Worm (Caenorhabditis elegans) whole organism, L4 larva: ENCODE data around the gene W07E11.1.
A peak's percentile ranks its signal among the peaks of the same experiment; 100 is the strongest.

Source experiments
- F10B5.3 ChIP-seq: sonication (generic microtip); optimal IDR thresholded peaks from 2 replicates; lab custom pipeline; 2016; ENCODE audit warnings: mild to moderate bottlenecking, missing genetic modification characterization, missing compliant biosample characterization
- F26F4.8 ChIP-seq: fragments of 200-800 bp; sonication (Bioruptor generic); conservative IDR thresholded peaks from 2 replicates; pipeline ENCODE4 v1.3.6; 2022; ENCODE audit warnings: missing genetic modification characterization, missing compliant biosample characterization
- R02D3.7 ChIP-seq: fragments of 150-350 bp; sonication (generic microtip); optimal IDR thresholded peaks from 3 replicates; lab custom pipeline; 2014; ENCODE audit warnings: missing biosample characterization, missing genetic modification characterization
- Y48G9A.11 ChIP-seq: fragments of 200-800 bp; sonication (Bioruptor generic); IDR thresholded peaks from 2 replicates; pipeline ENCODE4 v1.3.6; 2022; ENCODE audit warnings: missing genetic modification reagents, missing genetic modification characterization, missing compliant biosample characterization
- Y5F2A.4 ChIP-seq: fragments of 200-800 bp; sonication (Bioruptor generic); optimal IDR thresholded peaks from 2 replicates; lab custom pipeline; 2018; ENCODE audit warnings: mild to moderate bottlenecking, missing genetic modification characterization, missing compliant biosample characterization
- Y75B8A.6 ChIP-seq: fragments of 200-800 bp; sonication (Bioruptor generic); IDR thresholded peaks from 2 replicates; pipeline ENCODE4 v1.3.6; 2022; ENCODE audit warnings: missing genetic modification reagents, missing genetic modification characterization, missing compliant biosample characterization
- ZK337.2 ChIP-seq: fragments of 200-800 bp; sonication (Bioruptor generic); IDR thresholded peaks from 2 replicates; pipeline ENCODE4 v1.3.6; 2022; ENCODE audit warnings: missing genetic modification reagents, missing genetic modification characterization, missing compliant biosample characterization
- ZK546.5 ChIP-seq, 2 experiments: sonication (generic microtip); optimal IDR thresholded peaks; 2 replicates each; lab custom pipeline; 2017; ENCODE audit warnings: missing biosample characterization in 2 of 2, missing genetic modification characterization in 2 of 2
- aly-2 ChIP-seq: sonication (generic microtip); optimal IDR thresholded peaks from 2 replicates; lab custom pipeline; 2018; ENCODE audit warnings: missing biosample characterization, missing genetic modification characterization
- arid-1 ChIP-seq: fragments of 200-800 bp; sonication (Bioruptor generic); conservative IDR thresholded peaks from 2 replicates; pipeline ENCODE4 v1.3.6; 2022; ENCODE audit warnings: missing genetic modification reagents, missing genetic modification characterization, missing compliant biosample characterization
- attf-4 ChIP-seq: sonication (generic microtip); optimal IDR thresholded peaks from 3 replicates; lab custom pipeline; 2017; ENCODE audit warnings: missing biosample characterization, missing genetic modification characterization
- ceh-20 ChIP-seq: fragments of 200-800 bp; sonication (Bioruptor generic); IDR thresholded peaks from 2 replicates; pipeline ENCODE4 v1.3.6; 2022; ENCODE audit warnings: missing genetic modification reagents, missing genetic modification characterization, missing compliant biosample characterization
- ceh-44 ChIP-seq: fragments of 200-800 bp; sonication (Bioruptor generic); IDR thresholded peaks from 2 replicates; pipeline ENCODE4 v1.3.6; 2022; ENCODE audit warnings: missing genetic modification reagents, missing genetic modification characterization, missing compliant biosample characterization
- ceh-82 ChIP-seq: sonication (generic microtip); optimal IDR thresholded peaks from 2 replicates; lab custom pipeline; 2017; ENCODE audit warnings: missing biosample characterization, missing genetic modification characterization
- ctbp-1 ChIP-seq: fragments of 200-800 bp; sonication (Bioruptor generic); IDR thresholded peaks from 2 replicates; pipeline ENCODE4 v1.3.6; 2022; ENCODE audit warnings: missing genetic modification reagents, missing genetic modification characterization, missing compliant biosample characterization
- daf-12 ChIP-seq: fragments of 150-350 bp; optimal IDR thresholded peaks from 2 replicates; lab custom pipeline; 2014; ENCODE audit warnings: missing biosample characterization, missing genetic modification reagents, missing genetic modification characterization
- daf-16 ChIP-seq, 3 experiments: sonication (generic microtip); optimal IDR thresholded peaks; 2 replicates each; lab custom pipeline; 2016 to 2017; ENCODE audit warnings: missing genetic modification characterization in 3 of 3, missing genetic modification reagents in 3 of 3, mild to moderate bottlenecking in 2 of 3, missing compliant biosample characterization in 2 of 3, missing biosample characterization in 1 of 3, moderate library complexity in 1 of 3
- daf-8 ChIP-seq: fragments of 200-800 bp; sonication (Bioruptor generic); IDR thresholded peaks from 2 replicates; pipeline ENCODE4 v1.3.6; 2022; ENCODE audit warnings: missing genetic modification characterization, missing compliant biosample characterization
- dmd-6 ChIP-seq: fragments of 200-800 bp; sonication (Bioruptor generic); IDR thresholded peaks from 2 replicates; pipeline ENCODE4 v1.3.6; 2022; ENCODE audit warnings: missing genetic modification reagents, missing genetic modification characterization, missing compliant biosample characterization
- dpl-1 ChIP-seq: fragments of 150-350 bp; optimal IDR thresholded peaks from 2 replicates; lab custom pipeline; 2014; ENCODE audit warnings: missing biosample characterization, missing genetic modification reagents, missing genetic modification characterization
- fkh-10 ChIP-seq: fragments of 150-350 bp; optimal IDR thresholded peaks from 2 replicates; lab custom pipeline; 2014; ENCODE audit warnings: missing biosample characterization, missing genetic modification reagents, missing genetic modification characterization
- hmg-1.1 ChIP-seq: fragments of 200-800 bp; sonication (Bioruptor generic); IDR thresholded peaks from 2 replicates; pipeline ENCODE4 v1.3.6; 2022; ENCODE audit warnings: missing genetic modification reagents, missing genetic modification characterization, missing compliant biosample characterization
- lin-13 ChIP-seq: fragments of 150-350 bp; optimal IDR thresholded peaks from 2 replicates; lab custom pipeline; 2014; ENCODE audit warnings: missing biosample characterization, missing genetic modification reagents, missing genetic modification characterization
- lin-29 ChIP-seq: fragments of 200-800 bp; sonication (Bioruptor generic); IDR thresholded peaks from 2 replicates; pipeline ENCODE4 v1.3.6; 2022; ENCODE audit warnings: missing genetic modification reagents, missing genetic modification characterization, missing compliant biosample characterization
- lir-3 ChIP-seq: sonication (generic microtip); optimal IDR thresholded peaks from 2 replicates; lab custom pipeline; 2016; ENCODE audit warnings: mild to moderate bottlenecking, missing genetic modification characterization, missing compliant biosample characterization
- lsy-2 ChIP-seq, 2 experiments: fragments of 150-350 bp in 1 of 2; sonication (generic microtip) in 1 of 2; optimal IDR thresholded peaks; 2 replicates each; lab custom pipeline; 2014 to 2017; ENCODE audit warnings: missing biosample characterization in 2 of 2, missing genetic modification characterization in 2 of 2
- madf-9 ChIP-seq: fragments of 200-800 bp; sonication (Bioruptor generic); conservative IDR thresholded peaks from 2 replicates; pipeline ENCODE4 v1.3.6; 2022; ENCODE audit warnings: missing genetic modification reagents, missing genetic modification characterization, missing compliant biosample characterization
- nhr-10 ChIP-seq: fragments of 150-350 bp; optimal IDR thresholded peaks from 2 replicates; lab custom pipeline; 2014; ENCODE audit warnings: missing biosample characterization, missing genetic modification characterization
- nhr-102 ChIP-seq: sonication (generic microtip); optimal IDR thresholded peaks from 2 replicates; lab custom pipeline; 2016; ENCODE audit warnings: mild to moderate bottlenecking, missing genetic modification characterization, moderate library complexity, missing compliant biosample characterization
- nhr-237 ChIP-seq: sonication (generic microtip); optimal IDR thresholded peaks from 2 replicates; lab custom pipeline; 2017; ENCODE audit warnings: missing biosample characterization, missing genetic modification characterization
- nhr-25 ChIP-seq: sonication (generic microtip); optimal IDR thresholded peaks from 2 replicates; lab custom pipeline; 2017; ENCODE audit warnings: missing genetic modification characterization, mild to moderate bottlenecking, missing compliant biosample characterization, antibody characterized with exemption, moderate library complexity, borderline replicate concordance; ENCODE audit not compliant: insufficient read depth
- nhr-28 ChIP-seq: fragments of 150-350 bp; optimal IDR thresholded peaks from 2 replicates; lab custom pipeline; 2014; ENCODE audit warnings: missing biosample characterization, missing genetic modification characterization
- nhr-41 ChIP-seq: fragments of 200-800 bp; sonication (Bioruptor generic); IDR thresholded peaks from 2 replicates; pipeline ENCODE4 v1.3.6; 2022; ENCODE audit warnings: missing genetic modification reagents, missing genetic modification characterization, missing compliant biosample characterization
- nhr-42 ChIP-seq: fragments of 200-800 bp; sonication (Bioruptor generic); IDR thresholded peaks from 2 replicates; pipeline ENCODE4 v1.3.6; 2022; ENCODE audit warnings: missing genetic modification characterization, missing compliant biosample characterization
- nhr-48 ChIP-seq: sonication (generic microtip); optimal IDR thresholded peaks from 2 replicates; lab custom pipeline; 2016; ENCODE audit warnings: mild to moderate bottlenecking, missing genetic modification characterization, missing compliant biosample characterization
- php-3 ChIP-seq: fragments of 200-800 bp; sonication (Bioruptor generic); IDR thresholded peaks from 2 replicates; pipeline ENCODE4 v1.3.6; 2022; ENCODE audit warnings: missing genetic modification reagents, missing genetic modification characterization, missing compliant biosample characterization
- pqm-1 ChIP-seq: sonication (generic microtip); optimal IDR thresholded peaks from 2 replicates; lab custom pipeline; 2017; ENCODE audit warnings: missing biosample characterization, missing genetic modification characterization
- saeg-2 ChIP-seq: fragments of 200-800 bp; sonication (Bioruptor generic); IDR thresholded peaks from 2 replicates; pipeline ENCODE4 v1.3.6; 2022; ENCODE audit warnings: missing genetic modification reagents, missing genetic modification characterization, missing compliant biosample characterization
- snpc-1.2 ChIP-seq: fragments of 200-800 bp; sonication (Bioruptor generic); IDR thresholded peaks from 2 replicates; pipeline ENCODE4 v1.3.6; 2022; ENCODE audit warnings: missing genetic modification reagents, missing genetic modification characterization, missing compliant biosample characterization
- snpc-4 ChIP-seq: fragments of 150-350 bp; optimal IDR thresholded peaks from 2 replicates; lab custom pipeline; 2014; ENCODE audit warnings: missing biosample characterization, missing genetic modification characterization
- spr-1 ChIP-seq: sonication (generic microtip); optimal IDR thresholded peaks from 2 replicates; lab custom pipeline; 2016; ENCODE audit warnings: mild to moderate bottlenecking, missing genetic modification characterization, missing compliant biosample characterization
- spr-3 ChIP-seq: fragments of 200-800 bp; sonication (Bioruptor generic); optimal IDR thresholded peaks from 2 replicates; lab custom pipeline; 2018; ENCODE audit warnings: mild to moderate bottlenecking, missing genetic modification characterization, missing compliant biosample characterization
- tag-97 ChIP-seq: fragments of 200-800 bp; sonication (Bioruptor generic); IDR thresholded peaks from 2 replicates; pipeline ENCODE4 v1.3.6; 2022; ENCODE audit warnings: missing genetic modification characterization, missing compliant biosample characterization
- unc-130 ChIP-seq: sonication (generic microtip); optimal IDR thresholded peaks from 2 replicates; lab custom pipeline; 2016; ENCODE audit warnings: missing genetic modification reagents, missing genetic modification characterization, missing compliant biosample characterization
- unc-39 ChIP-seq: sonication (generic microtip); optimal IDR thresholded peaks from 2 replicates; lab custom pipeline; 2017; ENCODE audit warnings: missing biosample characterization, missing genetic modification characterization
- vab-7 ChIP-seq: fragments of 200-800 bp; sonication (Bioruptor generic); IDR thresholded peaks from 2 replicates; pipeline ENCODE4 v1.3.6; 2022; ENCODE audit warnings: missing genetic modification reagents, missing genetic modification characterization, missing compliant biosample characterization
- zfp-2 ChIP-seq: sonication (generic microtip); optimal IDR thresholded peaks from 2 replicates; lab custom pipeline; 2016; ENCODE audit warnings: mild to moderate bottlenecking, missing genetic modification characterization, missing compliant biosample characterization
- zfp-3 ChIP-seq: fragments of 200-800 bp; sonication (Bioruptor generic); conservative IDR thresholded peaks from 2 replicates; pipeline ENCODE4 v1.3.6; 2022; ENCODE audit warnings: missing genetic modification reagents, missing genetic modification characterization, missing compliant biosample characterization
- zip-11 ChIP-seq: fragments of 200-800 bp; sonication (Bioruptor generic); IDR thresholded peaks from 2 replicates; pipeline ENCODE4 v1.3.6; 2022; ENCODE audit warnings: missing genetic modification characterization, missing compliant biosample characterization
- ztf-11 ChIP-seq: fragments of 150-350 bp; optimal IDR thresholded peaks from 2 replicates; lab custom pipeline; 2014; ENCODE audit warnings: missing biosample characterization, missing genetic modification characterization
- ztf-7 ChIP-seq: fragments of 150-350 bp; optimal IDR thresholded peaks from 2 replicates; lab custom pipeline; 2014; ENCODE audit warnings: missing biosample characterization, missing genetic modification characterization

The W07E11.1 gene

ce11 chrX:10145011-10145410 is 60.6 kb downstream of the W07E11.1 start (continued):
- no peak for TF ChIP-seq R02D3.7 (tag; lab: Kevin White, UChicago)
- no peak for TF ChIP-seq zip-11
- TF ChIP-seq snpc-4 (tag; lab: Kevin White, UChicago): no peak
- no peak for TF ChIP-seq zfp-3 (GFP tag; lab: Robert Waterston, UW)
- no peak for TF ChIP-seq daf-12 (tag; lab: Kevin White, UChicago)
- no peak for TF ChIP-seq ceh-82 (tag; lab: Kevin White, UChicago)
- TF ChIP-seq ctbp-1 (GFP tag; lab: Robert Waterston, UW): peak; percentile 77; the same call in 1 of the 2 replicates
- TF ChIP-seq daf-8 (GFP tag; lab: Robert Waterston, UW): 0 out of 2 replicates have a peak, but pooled peaks have one; percentile 50
- no peak for TF ChIP-seq ztf-11 (tag; lab: Kevin White, UChicago)
- peak; percentile 85 for TF ChIP-seq lir-3 (tag; lab: Kevin White, UChicago)
- peak; percentile 70 for TF ChIP-seq F10B5.3 (tag; lab: Kevin White, UChicago)
- TF ChIP-seq nhr-41 (GFP tag; lab: Robert Waterston, UW): peak; percentile 58; the same call in 1 of the 2 replicates
- no peak for TF ChIP-seq nhr-10 (tag; lab: Kevin White, UChicago)
- peak; percentile 17 for TF ChIP-seq dpl-1 (GFP tag; lab: Kevin White, UChicago)
- peak; percentile 80 for TF ChIP-seq ceh-44
- peak; percentile 15 for TF ChIP-seq nhr-28 (tag; lab: Kevin White, UChicago)
- TF ChIP-seq nhr-42 (GFP tag; lab: Robert Waterston, UW): peak; percentile 68; the same call in 1 of the 2 replicates
- peak; percentile 79 for TF ChIP-seq nhr-102 (tag; lab: Kevin White, UChicago)
- TF ChIP-seq unc-39: no peak
- TF ChIP-seq attf-4 (tag; lab: Kevin White, UChicago): no peak
- TF ChIP-seq php-3 (GFP tag; lab: Robert Waterston, UW): peak; percentile 76
- TF ChIP-seq madf-9 (GFP tag; lab: Robert Waterston, UW): peak; percentile 78
- TF ChIP-seq daf-16 (GFP tag; optimal IDR thresholded peaks at IDR 0.05; lab: Kevin White, UChicago): peak; percentile 65 to 87
- peak; percentile 49 for TF ChIP-seq daf-16 (tag; optimal IDR thresholded peaks at IDR 0.05; lab: Kevin White, UChicago)
- no peak for TF ChIP-seq ZK546.5 (tag; optimal IDR thresholded peaks at IDR 0.05; lab: Kevin White, UChicago)
- TF ChIP-seq Y5F2A.4 (GFP tag; lab: Kevin White, UChicago): peak; percentile 55
- peak; percentile 67 for TF ChIP-seq spr-1 (tag; lab: Kevin White, UChicago)
- TF ChIP-seq aly-2 (tag; lab: Kevin White, UChicago): no peak
- TF ChIP-seq ZK337.2 (GFP tag; lab: Robert Waterston, UW): peak; percentile 80
- TF ChIP-seq lsy-2 (tag; optimal IDR thresholded peaks at IDR 0.05; lab: Kevin White, UChicago): peak in 1 of 2 experiments; percentile 71
- TF ChIP-seq lin-29 (GFP tag; lab: Robert Waterston, UW): 0 out of 2 replicates have a peak, but pooled peaks have one; percentile 63
- TF ChIP-seq saeg-2 (GFP tag; lab: Robert Waterston, UW): 0 out of 2 replicates have a peak, but pooled peaks have one; percentile 24
- TF ChIP-seq ztf-7: peak; percentile 57
- TF ChIP-seq lin-13 (GFP tag; lab: Kevin White, UChicago): no peak
- peak; percentile 25 for TF ChIP-seq fkh-10
- TF ChIP-seq Y75B8A.6: peak; percentile 74
- TF ChIP-seq nhr-48 (tag; lab: Kevin White, UChicago): peak; percentile 64
- no peak for TF ChIP-seq nhr-237 (tag; lab: Kevin White, UChicago)
- peak; percentile 15 for TF ChIP-seq zfp-2 (tag; lab: Kevin White, UChicago)
- TF ChIP-seq snpc-1.2 (GFP tag; lab: Robert Waterston, UW): peak; percentile 88
- TF ChIP-seq Y48G9A.11 (GFP tag; lab: Robert Waterston, UW): no peak; the same call in 1 of the 2 replicates
- no peak for TF ChIP-seq tag-97 (GFP tag; lab: Robert Waterston, UW)
- TF ChIP-seq unc-130 (GFP tag; lab: Kevin White, UChicago): peak; percentile 47
- peak; percentile 84 for TF ChIP-seq hmg-1.1
- TF ChIP-seq ceh-20 (GFP tag; lab: Robert Waterston, UW): peak; percentile 79
- peak; percentile 73; the same call in 1 of the 2 replicates for TF ChIP-seq F26F4.8
- TF ChIP-seq arid-1 (GFP tag; lab: Robert Waterston, UW): peak; percentile 90
- TF ChIP-seq nhr-25: peak; percentile 20
- peak; percentile 59 for TF ChIP-seq spr-3 (GFP tag; lab: Kevin White, UChicago)
- no peak for TF ChIP-seq pqm-1 (tag; lab: Kevin White, UChicago)
- peak; percentile 68 for TF ChIP-seq dmd-6
- peak; percentile 85 for TF ChIP-seq vab-7 (GFP tag; lab: Robert Waterston, UW)
